Worm (Caenorhabditis elegans): ENCODE measurements around the gene cdr-3.

DNA sequence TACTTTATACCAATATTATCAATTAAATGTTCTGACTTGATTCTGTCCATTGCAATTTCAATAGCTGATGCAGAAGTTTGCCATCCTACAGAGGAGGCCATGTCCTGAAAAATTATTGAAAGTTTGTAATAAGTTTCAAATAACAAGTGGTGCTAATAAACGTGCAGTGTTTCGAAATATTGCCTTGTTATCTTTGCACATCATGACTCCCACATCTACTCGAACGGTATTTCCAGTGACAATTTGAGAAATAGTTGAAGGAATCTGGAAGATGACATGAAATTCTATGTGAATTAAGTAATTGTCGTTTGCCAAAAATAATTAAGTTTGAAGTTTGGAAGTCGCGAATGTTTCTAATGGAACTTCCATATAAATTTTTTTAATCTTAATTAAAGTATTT, 47.7 kb downstream of the cdr-3 start, which contains the start of gene gcy-13:
- TF ChIP-seq snpc-4 (tag; optimal IDR thresholded peaks at IDR 0.05) (no peak), elt-3 (tag; optimal IDR thresholded peaks at IDR 0.05) (no peak), unc-39 (tag; optimal IDR thresholded peaks at IDR 0.05) (no peak), fos-1 (tag; optimal IDR thresholded peaks at IDR 0.05) (no peak), nhr-11 (tag; optimal IDR thresholded peaks at IDR 0.05) (no peak), mdl-1 (tag; optimal IDR thresholded peaks at IDR 0.05) (no peak), nhr-12 (tag; optimal IDR thresholded peaks at IDR 0.05) (no peak)

Data from whole organism, L3 larva.